Worm (Caenorhabditis elegans) whole organism, L1 larva: ENCODE data around the gene laf-1.

ENCODE experiments used
- C16A3.4 ChIP-seq: fragments of 150-350 bp; optimal IDR thresholded peaks from 2 replicates; lab custom pipeline; 2014; ENCODE audit warnings: missing biosample characterization, missing genetic modification characterization
- C34B4.2 ChIP-seq: sonication (generic microtip); optimal IDR thresholded peaks from 2 replicates; lab custom pipeline; 2017; ENCODE audit warnings: mild to moderate bottlenecking, missing genetic modification characterization, missing compliant biosample characterization
- F16B12.6 ChIP-seq: fragments of 150-350 bp; optimal IDR thresholded peaks from 2 replicates; lab custom pipeline; 2014; ENCODE audit warnings: missing biosample characterization, missing genetic modification characterization
- Y116A8C.19 ChIP-seq: sonication (generic microtip); optimal IDR thresholded peaks from 2 replicates; lab custom pipeline; 2016; ENCODE audit warnings: missing compliant biosample characterization, missing genetic modification characterization, borderline replicate concordance
- aha-1 ChIP-seq: fragments of 150-350 bp; optimal IDR thresholded peaks from 2 replicates; lab custom pipeline; 2014; ENCODE audit warnings: missing biosample characterization, missing genetic modification characterization
- ama-1 ChIP-seq: fragments of 150-350 bp; optimal IDR thresholded peaks from 2 replicates; lab custom pipeline; 2014
- blmp-1 ChIP-seq: fragments of 150-350 bp; optimal IDR thresholded peaks from 2 replicates; lab custom pipeline; 2014; ENCODE audit warnings: missing biosample characterization, missing genetic modification characterization
- ceh-8 ChIP-seq: fragments of 200-800 bp; sonication (Bioruptor generic); optimal IDR thresholded peaks from 2 replicates; lab custom pipeline; 2018; ENCODE audit warnings: mild to moderate bottlenecking, missing genetic modification characterization, moderate library complexity, missing compliant biosample characterization
- ceh-82 ChIP-seq, 3 experiments: fragments of 150-350 bp in 1 of 3; sonication (generic microtip) in 2 of 3; optimal IDR thresholded peaks; 2 replicates each; lab custom pipeline; 2014 to 2017; ENCODE audit warnings: missing biosample characterization in 3 of 3, missing genetic modification characterization in 3 of 3
- ceh-90 ChIP-seq: sonication (generic microtip); optimal IDR thresholded peaks from 2 replicates; lab custom pipeline; 2016; ENCODE audit warnings: missing genetic modification characterization, missing compliant biosample characterization
- dpl-1 ChIP-seq, 3 experiments: fragments of 150-350 bp in 2 of 3; sonication (generic microtip) in 1 of 3; optimal IDR thresholded peaks; 2 replicates each; lab custom pipeline; 2014 to 2017; ENCODE audit warnings: missing biosample characterization in 3 of 3, missing genetic modification characterization in 3 of 3, missing genetic modification reagents in 3 of 3
- dsc-1 ChIP-seq: sonication (generic microtip); optimal IDR thresholded peaks from 2 replicates; lab custom pipeline; 2016; ENCODE audit warnings: mild to moderate bottlenecking, missing genetic modification characterization, missing compliant biosample characterization
- efl-1 ChIP-seq, 4 experiments: fragments of 150-350 bp; optimal IDR thresholded peaks in 3 of 4; peaks in 1 of 4; 1 replicate in 1 of 4; 2 replicates in 3 of 4; lab custom pipeline; 2014; ENCODE audit warnings: missing biosample characterization in 2 of 4, missing genetic modification characterization in 2 of 4, missing genetic modification reagents in 2 of 4
- fos-1 ChIP-seq: fragments of 150-350 bp; optimal IDR thresholded peaks from 2 replicates; lab custom pipeline; 2014; ENCODE audit warnings: missing biosample characterization, missing genetic modification characterization
- hlh-17 ChIP-seq: fragments of 200-800 bp; sonication (Bioruptor generic); optimal IDR thresholded peaks from 2 replicates; lab custom pipeline; 2018; ENCODE audit warnings: missing genetic modification characterization, mild to moderate bottlenecking, missing compliant biosample characterization, moderate library complexity, borderline replicate concordance
- hlh-4 ChIP-seq: sonication (generic microtip); optimal IDR thresholded peaks from 2 replicates; lab custom pipeline; 2016; ENCODE audit warnings: mild to moderate bottlenecking, missing genetic modification characterization, missing compliant biosample characterization
- isw-1 ChIP-seq: fragments of 200-800 bp; sonication (Bioruptor generic); IDR thresholded peaks from 2 replicates; pipeline ENCODE4 v1.3.6; 2022; ENCODE audit warnings: missing genetic modification characterization, missing compliant biosample characterization
- lin-15B ChIP-seq: fragments of 150-350 bp; sonication (generic microtip); optimal IDR thresholded peaks from 3 replicates; lab custom pipeline; 2014; ENCODE audit warnings: missing biosample characterization, missing genetic modification characterization
- lir-3 ChIP-seq: sonication (generic microtip); optimal IDR thresholded peaks from 2 replicates; lab custom pipeline; 2016; ENCODE audit warnings: mild to moderate bottlenecking, missing genetic modification characterization, moderate library complexity, missing compliant biosample characterization; ENCODE audit not compliant: poor library complexity
- lsy-2 ChIP-seq, 2 experiments: fragments of 150-350 bp; optimal IDR thresholded peaks; 2 replicates each; lab custom pipeline; 2014; ENCODE audit warnings: missing biosample characterization in 2 of 2, missing genetic modification characterization in 2 of 2
- mab-9 ChIP-seq: fragments of 200-800 bp; sonication (Bioruptor generic); IDR thresholded peaks from 2 replicates; pipeline ENCODE4 v1.3.6; 2022; ENCODE audit warnings: missing genetic modification reagents, missing genetic modification characterization, missing compliant biosample characterization
- mep-1 ChIP-seq: fragments of 150-350 bp; optimal IDR thresholded peaks from 2 replicates; lab custom pipeline; 2014; ENCODE audit warnings: missing biosample characterization, missing genetic modification characterization
- nhr-11 ChIP-seq: fragments of 150-350 bp; optimal IDR thresholded peaks from 2 replicates; lab custom pipeline; 2014; ENCODE audit warnings: missing biosample characterization, missing genetic modification characterization
- nhr-12 ChIP-seq: sonication (generic microtip); optimal IDR thresholded peaks from 2 replicates; lab custom pipeline; 2017; ENCODE audit warnings: missing biosample characterization, missing genetic modification characterization
- nhr-237 ChIP-seq: fragments of 150-350 bp; optimal IDR thresholded peaks from 2 replicates; lab custom pipeline; 2014; ENCODE audit warnings: missing biosample characterization, missing genetic modification characterization
- nhr-71 ChIP-seq: sonication (generic microtip); optimal IDR thresholded peaks from 2 replicates; lab custom pipeline; 2016; ENCODE audit warnings: mild to moderate bottlenecking, missing genetic modification characterization, moderate library complexity, missing compliant biosample characterization
- nhr-85 ChIP-seq: sonication (generic microtip); peaks from one replicate; lab custom pipeline; 2016; ENCODE audit warnings: missing genetic modification characterization, inconsistent platforms, missing compliant biosample characterization
- nhr-90 ChIP-seq: sonication (generic microtip); optimal IDR thresholded peaks from 2 replicates; lab custom pipeline; 2016; ENCODE audit warnings: mild to moderate bottlenecking, missing genetic modification characterization, missing compliant biosample characterization; ENCODE audit not compliant: poor library complexity
- pax-3 ChIP-seq: fragments of 200-800 bp; sonication (Bioruptor generic); optimal IDR thresholded peaks from 2 replicates; lab custom pipeline; 2018; ENCODE audit warnings: mild to moderate bottlenecking, missing genetic modification characterization, moderate library complexity, missing compliant biosample characterization
- rnt-1 ChIP-seq: sonication (generic microtip); optimal IDR thresholded peaks from 2 replicates; lab custom pipeline; 2016; ENCODE audit warnings: mild to moderate bottlenecking, missing genetic modification characterization, moderate library complexity, missing compliant biosample characterization
- tlp-1 ChIP-seq: fragments of 150-350 bp; optimal IDR thresholded peaks from 2 replicates; lab custom pipeline; 2014; ENCODE audit warnings: missing biosample characterization, missing genetic modification characterization
- unc-30 ChIP-seq: sonication (generic microtip); optimal IDR thresholded peaks from 2 replicates; lab custom pipeline; 2017; ENCODE audit warnings: missing biosample characterization, missing genetic modification characterization
- unc-62 ChIP-seq: fragments of 150-350 bp; optimal IDR thresholded peaks from 2 replicates; lab custom pipeline; 2014; ENCODE audit warnings: missing biosample characterization, missing genetic modification reagents, missing genetic modification characterization
- unc-86 ChIP-seq: sonication (generic microtip); optimal IDR thresholded peaks from 2 replicates; lab custom pipeline; 2016; ENCODE audit warnings: missing genetic modification characterization, missing compliant biosample characterization
- vab-15 ChIP-seq: sonication (generic microtip); optimal IDR thresholded peaks from 2 replicates; lab custom pipeline; 2017; ENCODE audit warnings: missing genotype, mild to moderate bottlenecking, missing genetic modification characterization, missing compliant biosample characterization
- xbp-1 ChIP-seq: sonication (generic microtip); optimal IDR thresholded peaks from 2 replicates; lab custom pipeline; 2016; ENCODE audit warnings: missing genetic modification characterization, missing compliant biosample characterization
- zag-1 ChIP-seq: fragments of 150-350 bp; optimal IDR thresholded peaks from 2 replicates; lab custom pipeline; 2014; ENCODE audit warnings: missing biosample characterization, missing genetic modification characterization
- zip-4 ChIP-seq: fragments of 200-800 bp; sonication (Bioruptor generic); optimal IDR thresholded peaks from 2 replicates; lab custom pipeline; 2018; ENCODE audit warnings: mild to moderate bottlenecking, missing genetic modification characterization, moderate library complexity, missing compliant biosample characterization
- ztf-11 ChIP-seq, 2 experiments: sonication (generic microtip); optimal IDR thresholded peaks; 2 replicates each; lab custom pipeline; 2016 to 2017; ENCODE audit warnings: missing genetic modification characterization in 2 of 2, missing biosample characterization in 1 of 2, missing compliant biosample characterization in 1 of 2

Gene laf-1

ce11 chrIII:2778655-2779054 lies at the start of gene laf-1:
Gene laf-1 (minus strand): TSS chrIII:2779053.
- TF ChIP-seq lir-3 (tag; lab: Kevin White, UChicago), result no peak
- no peak for TF ChIP-seq nhr-237 (tag; lab: Kevin White, UChicago)
- TF ChIP-seq nhr-85 (tag; lab: Kevin White, UChicago), result no peak
- no peak for TF ChIP-seq lin-15B (tag; lab: Kevin White, UChicago)

- no peak for TF ChIP-seq ceh-82 (tag; optimal IDR thresholded peaks at IDR 0.05; lab: Kevin White, UChicago)
- no peak for TF ChIP-seq vab-15
- no peak for TF ChIP-seq zag-1 (tag; lab: Kevin White, UChicago)
- TF ChIP-seq nhr-12, result no peak
- no peak for TF ChIP-seq fos-1 (tag; lab: Kevin White, UChicago)
- TF ChIP-seq, all 84 proteins: peak for 0
Measured at ce11 chrIII:2826770-2827169, 47.9 kb upstream of the laf-1 start, which contains the start of gene Y71H2AM.1. Gene Y71H2AM.1 (plus strand): TSS chrIII:2827070.

DNA sequence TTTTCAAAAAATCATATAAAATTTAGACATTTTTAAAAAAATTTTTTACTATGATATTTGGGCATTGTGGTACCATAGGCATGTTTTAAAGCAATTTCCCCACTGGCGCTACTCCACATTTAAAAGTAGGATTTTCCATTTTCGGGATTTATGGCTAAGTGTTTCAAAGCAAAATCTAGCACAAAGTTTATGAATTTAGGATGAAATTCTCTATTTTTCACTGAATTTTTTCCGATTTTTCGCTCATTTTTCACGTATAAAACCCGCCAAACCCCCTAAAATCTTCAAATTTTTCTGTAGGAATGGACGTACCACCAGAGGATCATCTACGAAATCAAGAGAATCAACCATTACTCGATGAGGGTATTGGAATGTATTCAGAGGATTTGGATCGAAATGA lies 40.1 kb upstream of the laf-1 start, which contains the start of gene pipp-4P:
Gene pipp-4P (plus strand): TSS at position 301 of the 400 bp plus-strand sequence.
- no peak for TF ChIP-seq lir-3 (tag; lab: Kevin White, UChicago)
- no peak for TF ChIP-seq F16B12.6
- no peak for TF ChIP-seq hlh-17 (GFP tag; lab: Kevin White, UChicago)
- no peak for TF ChIP-seq ztf-11 (tag; optimal IDR thresholded peaks at IDR 0.05; lab: Kevin White, UChicago)
- no peak for TF ChIP-seq unc-30 (tag; lab: Kevin White, UChicago)
- TF ChIP-seq tlp-1, result no peak

DNA sequence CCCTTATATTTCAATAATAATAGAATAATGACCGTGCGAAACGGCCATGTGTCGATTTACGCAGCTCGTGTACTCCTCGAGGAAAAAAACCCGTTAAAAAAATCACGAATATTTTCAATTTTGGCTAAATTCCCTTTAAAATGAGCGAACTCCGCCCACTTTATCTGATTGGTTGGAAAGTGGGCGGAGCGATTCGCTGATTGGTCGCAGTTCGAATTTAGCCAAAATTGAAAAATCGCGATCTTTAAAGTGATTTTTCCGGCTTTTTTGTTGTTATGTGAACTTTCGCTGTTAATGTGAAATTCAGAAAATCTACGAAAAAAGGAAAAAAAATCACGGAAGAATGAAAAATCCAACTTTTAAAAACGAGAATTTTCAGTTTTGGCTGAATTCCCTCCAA lies 39.0 kb upstream of the laf-1 start:
- no peak for TF ChIP-seq C16A3.4 (tag; lab: Kevin White, UChicago)
- TF ChIP-seq unc-86 (tag; lab: Kevin White, UChicago), result no peak
- TF ChIP-seq nhr-71 (tag; lab: Kevin White, UChicago), result no peak
- TF ChIP-seq aha-1 (tag; lab: Kevin White, UChicago), result no peak
- no peak for TF ChIP-seq ceh-8 (GFP tag; lab: Kevin White, UChicago)
- TF ChIP-seq hlh-17 (GFP tag; lab: Kevin White, UChicago), result no peak
- no peak for TF ChIP-seq ceh-90 (tag; lab: Kevin White, UChicago)

ce11 chrIII:2816205-2816923 lies 37.5 kb upstream of the laf-1 start:
- TF ChIP-seq dpl-1 (GFP tag; optimal IDR thresholded peaks at IDR 0.05; lab: Kevin White, UChicago), result peak in 1 of 3 experiments; percentile 11
- no peak for TF ChIP-seq nhr-90 (tag; lab: Kevin White, UChicago)
- TF ChIP-seq efl-1 (optimal IDR thresholded peaks at IDR 0.05; lab: Kevin White, UChicago), result peak in 1 of 2 experiments; percentile 11
- peak in 1 of 2 experiments; percentile 88 for TF ChIP-seq efl-1 (GFP tag; optimal IDR thresholded peaks at IDR 0.05 in 1 of 2; lab: Kevin White, UChicago)
- peak; percentile 7 for TF ChIP-seq blmp-1 (tag; lab: Kevin White, UChicago)

ce11 chrIII:2814919-2815554 lies 36.2 kb upstream of the laf-1 start, which contains the start of gene tufm-1:
Gene tufm-1 (minus strand): TSS chrIII:2814969.
- TF ChIP-seq unc-62, result no peak
- TF ChIP-seq C34B4.2 (tag; lab: Kevin White, UChicago), result no peak
- no peak for TF ChIP-seq pax-3 (tag; lab: Kevin White, UChicago)
- no peak for TF ChIP-seq ama-1 (lab: Kevin White, UChicago)
- no peak for TF ChIP-seq zag-1 (tag; lab: Kevin White, UChicago)
- no peak for TF ChIP-seq nhr-11 (tag; lab: Kevin White, UChicago)
- TF ChIP-seq aha-1 (tag; lab: Kevin White, UChicago), result no peak
- TF ChIP-seq rnt-1, result no peak
- peak; percentile 34 for TF ChIP-seq xbp-1 (tag; lab: Kevin White, UChicago)
- peak; percentile 93 to 98 for TF ChIP-seq lsy-2 (tag; optimal IDR thresholded peaks at IDR 0.05; lab: Kevin White, UChicago)
- TF ChIP-seq mab-9, result no peak
- peak; percentile 49 for TF ChIP-seq dsc-1 (tag; lab: Kevin White, UChicago)
- no peak for TF ChIP-seq hlh-4 (tag; lab: Kevin White, UChicago)
- TF ChIP-seq nhr-90 (tag; lab: Kevin White, UChicago), result no peak
- no peak for TF ChIP-seq zip-4 (GFP tag; lab: Kevin White, UChicago)
- TF ChIP-seq dpl-1 (GFP tag; optimal IDR thresholded peaks at IDR 0.05; lab: Kevin White, UChicago), result peak; percentile 62 to 74 (median 65)
- peak; percentile 47 for TF ChIP-seq C16A3.4 (tag; lab: Kevin White, UChicago)
- TF ChIP-seq tlp-1, result no peak
- peak; percentile 13 for TF ChIP-seq blmp-1 (tag; lab: Kevin White, UChicago)
- TF ChIP-seq isw-1 (GFP tag; lab: Robert Waterston, UW), result no peak
- peak; percentile 61 for TF ChIP-seq mep-1 (tag; lab: Kevin White, UChicago)
- TF ChIP-seq Y116A8C.19 (tag; lab: Kevin White, UChicago), result no peak
